Worm (Caenorhabditis elegans): ENCODE measurements around the gene C06A8.8.

Gene C06A8.8

ce11 chrII:7758397-7759135, 13.3 kb downstream of the C06A8.8 start, which contains the start of gene B0228.7:
Gene B0228.7, minus strand, starts transcription at chrII:7759023.
- TF ChIP-seq hmg-4 (GFP tag; optimal IDR thresholded peaks at IDR 0.05) (no peak), aly-1 (tag; optimal IDR thresholded peaks at IDR 0.05) (no peak), ama-1 (optimal IDR thresholded peaks at IDR 0.05) (no peak), ets-7 (tag; optimal IDR thresholded peaks at IDR 0.05) (no peak), flt-1 (GFP tag; IDR thresholded peaks at IDR 0.05) (no peak), hmbx-1 (tag; optimal IDR thresholded peaks at IDR 0.05) (no peak), F13C5.2 (tag; optimal IDR thresholded peaks at IDR 0.05) (no peak), tbx-37 (GFP tag; conservative IDR thresholded peaks at IDR 0.05) (no peak), sea-1 (GFP tag; conservative IDR thresholded peaks at IDR 0.05) (no peak), hnd-1 (tag; optimal IDR thresholded peaks at IDR 0.05) (no peak), ceh-13 (GFP tag; optimal IDR thresholded peaks at IDR 0.05) (no peak), tbx-11 (GFP tag; IDR thresholded peaks at IDR 0.05) (no peak), B0310.2 (tag; optimal IDR thresholded peaks at IDR 0.05) (no peak)

- TF ChIP-seq tbx-11 (GFP tag; IDR thresholded peaks at IDR 0.05) (peak; percentile 64), flt-1 (GFP tag; IDR thresholded peaks at IDR 0.05) (peak; percentile 52), ets-7 (tag; optimal IDR thresholded peaks at IDR 0.05) (no peak), hnd-1 (tag; optimal IDR thresholded peaks at IDR 0.05) (peak; percentile 20), tbx-37 (GFP tag; conservative IDR thresholded peaks at IDR 0.05) (peak; percentile 50; the same call in 1 of the 2 replicates), ceh-36 (tag; optimal IDR thresholded peaks at IDR 0.05) (no peak), hmg-4 (GFP tag; optimal IDR thresholded peaks at IDR 0.05) (no peak), aly-1 (tag; optimal IDR thresholded peaks at IDR 0.05) (no peak), sea-1 (GFP tag; conservative IDR thresholded peaks at IDR 0.05) (peak; percentile 78), B0310.2 (tag; optimal IDR thresholded peaks at IDR 0.05) (no peak), ama-1 (optimal IDR thresholded peaks at IDR 0.05) (no peak), pes-1 (GFP tag; IDR thresholded peaks at IDR 0.05) (no peak), tra-4 (tag; optimal IDR thresholded peaks at IDR 0.05) (no peak), ceh-13 (GFP tag; optimal IDR thresholded peaks at IDR 0.05) (peak; percentile 45), scrt-1 (GFP tag; IDR thresholded peaks at IDR 0.05) (peak; percentile 69), F13C5.2 (tag; optimal IDR thresholded peaks at IDR 0.05) (no peak), hmbx-1 (tag; optimal IDR thresholded peaks at IDR 0.05) (no peak)
Observed at ce11 chrII:7756810-7757209, 15.0 kb downstream of the C06A8.8 start.

- TF ChIP-seq hmg-4 (GFP tag; optimal IDR thresholded peaks at IDR 0.05), result no peak
- no peak for TF ChIP-seq tbx-37 (GFP tag; conservative IDR thresholded peaks at IDR 0.05)
- TF ChIP-seq ceh-13 (GFP tag; optimal IDR thresholded peaks at IDR 0.05), result no peak
- no peak for TF ChIP-seq sea-1 (GFP tag; conservative IDR thresholded peaks at IDR 0.05)
- TF ChIP-seq ama-1 (optimal IDR thresholded peaks at IDR 0.05), result no peak
- TF ChIP-seq ets-7 (tag; optimal IDR thresholded peaks at IDR 0.05), result no peak
- TF ChIP-seq B0310.2 (tag; optimal IDR thresholded peaks at IDR 0.05), result no peak
- no peak for TF ChIP-seq hnd-1 (tag; optimal IDR thresholded peaks at IDR 0.05)
- TF ChIP-seq pes-1 (GFP tag; IDR thresholded peaks at IDR 0.05), result no peak
- TF ChIP-seq tra-4 (tag; optimal IDR thresholded peaks at IDR 0.05), result no peak
Observed at ce11 chrII:7755116-7755571, 16.7 kb downstream of the C06A8.8 start, which contains the start of the genes B0228.6 and B0228.1. Gene B0228.6, minus strand, starts transcription at chrII:7755166. Gene B0228.1, plus strand, starts transcription at chrII:7755343.

ce11 chrII:7753500-7753899, 18.3 kb downstream of the C06A8.8 start, which contains the start of gene trx-1:
Gene trx-1, minus strand, starts transcription at chrII:7753600.
- no peak for TF ChIP-seq ceh-13 (GFP tag; optimal IDR thresholded peaks at IDR 0.05)
- no peak for TF ChIP-seq pes-1 (GFP tag; IDR thresholded peaks at IDR 0.05)
- no peak for TF ChIP-seq tbx-37 (GFP tag; conservative IDR thresholded peaks at IDR 0.05)
- no peak for TF ChIP-seq ama-1 (optimal IDR thresholded peaks at IDR 0.05)
- TF ChIP-seq hmbx-1 (tag; optimal IDR thresholded peaks at IDR 0.05), result no peak

- no peak for TF ChIP-seq pes-1 (GFP tag; IDR thresholded peaks at IDR 0.05)
- TF ChIP-seq ets-7 (tag; optimal IDR thresholded peaks at IDR 0.05), result no peak
- no peak for TF ChIP-seq tbx-37 (GFP tag; conservative IDR thresholded peaks at IDR 0.05)
- TF ChIP-seq sea-1 (GFP tag; conservative IDR thresholded peaks at IDR 0.05), result no peak
- TF ChIP-seq aly-1 (tag; optimal IDR thresholded peaks at IDR 0.05), result no peak
- no peak for TF ChIP-seq hmg-4 (GFP tag; optimal IDR thresholded peaks at IDR 0.05)
- TF ChIP-seq tbx-11 (GFP tag; IDR thresholded peaks at IDR 0.05), result no peak
- TF ChIP-seq ceh-36 (tag; optimal IDR thresholded peaks at IDR 0.05), result no peak
- no peak for TF ChIP-seq B0310.2 (tag; optimal IDR thresholded peaks at IDR 0.05)
- TF ChIP-seq hnd-1 (tag; optimal IDR thresholded peaks at IDR 0.05), result no peak
- TF ChIP-seq tra-4 (tag; optimal IDR thresholded peaks at IDR 0.05), result no peak
- TF ChIP-seq scrt-1 (GFP tag; IDR thresholded peaks at IDR 0.05), result no peak
- TF ChIP-seq ama-1 (optimal IDR thresholded peaks at IDR 0.05), result no peak
- no peak for TF ChIP-seq F13C5.2 (tag; optimal IDR thresholded peaks at IDR 0.05)
- TF ChIP-seq ceh-13 (GFP tag; optimal IDR thresholded peaks at IDR 0.05), result no peak
- no peak for TF ChIP-seq flt-1 (GFP tag; IDR thresholded peaks at IDR 0.05)
- no peak for TF ChIP-seq hmbx-1 (tag; optimal IDR thresholded peaks at IDR 0.05)
Observed at ce11 chrII:7736725-7737124, 35.1 kb downstream of the C06A8.8 start.

ce11 chrII:7724603-7725002, 47.2 kb downstream of the C06A8.8 start, which contains the start of gene cpna-2:
Gene cpna-2, plus strand, starts transcription at chrII:7724903.
- TF ChIP-seq ceh-36 (tag; optimal IDR thresholded peaks at IDR 0.05) (no peak), sea-1 (GFP tag; conservative IDR thresholded peaks at IDR 0.05) (no peak), hmbx-1 (tag; optimal IDR thresholded peaks at IDR 0.05) (no peak), F13C5.2 (tag; optimal IDR thresholded peaks at IDR 0.05) (no peak), scrt-1 (GFP tag; IDR thresholded peaks at IDR 0.05) (no peak), flt-1 (GFP tag; IDR thresholded peaks at IDR 0.05) (no peak), ets-7 (tag; optimal IDR thresholded peaks at IDR 0.05) (no peak), tbx-37 (GFP tag; conservative IDR thresholded peaks at IDR 0.05) (no peak), B0310.2 (tag; optimal IDR thresholded peaks at IDR 0.05) (no peak), pes-1 (GFP tag; IDR thresholded peaks at IDR 0.05) (no peak), tra-4 (tag; optimal IDR thresholded peaks at IDR 0.05) (no peak), hnd-1 (tag; optimal IDR thresholded peaks at IDR 0.05) (no peak), aly-1 (tag; optimal IDR thresholded peaks at IDR 0.05) (no peak), ceh-13 (GFP tag; optimal IDR thresholded peaks at IDR 0.05) (no peak)

ce11 chrII:7722784-7723183, 49.0 kb downstream of the C06A8.8 start:
- TF ChIP-seq ceh-36 (tag; optimal IDR thresholded peaks at IDR 0.05) (no peak), pes-1 (GFP tag; IDR thresholded peaks at IDR 0.05) (no peak), hmbx-1 (tag; optimal IDR thresholded peaks at IDR 0.05) (no peak), ama-1 (optimal IDR thresholded peaks at IDR 0.05) (no peak), ceh-13 (GFP tag; optimal IDR thresholded peaks at IDR 0.05) (no peak), tbx-11 (GFP tag; IDR thresholded peaks at IDR 0.05) (no peak), tra-4 (tag; optimal IDR thresholded peaks at IDR 0.05) (no peak)
